Fruit fly (Drosophila melanogaster) Kc167 (cell line): ENCODE data around the gene Neto.

Experiments used
- Sin3A ChIP-seq: fragments of >200 bp; optimal IDR thresholded peaks from 2 replicates; lab custom pipeline; 2018; ENCODE audit warnings: missing external identifiers
- h ChIP-seq: fragments of >200 bp; optimal IDR thresholded peaks from 3 replicates; lab custom pipeline; 2018; ENCODE audit warnings: missing external identifiers
- insv ChIP-seq: fragments of >200 bp; optimal IDR thresholded peaks from 3 replicates; lab custom pipeline; 2018; ENCODE audit warnings: missing external identifiers
- psq ChIP-seq: fragments of >200 bp; optimal IDR thresholded peaks from 2 replicates; lab custom pipeline; 2017; ENCODE audit warnings: missing external identifiers

dm6 chrX:13563483-13564443, 118.1 kb downstream of the Neto start, which contains the start of the genes CG46311 and Tpst:
- TF ChIP-seq psq (lab: Kevin White, UChicago) (no peak), Sin3A (no peak), insv (lab: Kevin White, UChicago) (no peak), h (lab: Kevin White, UChicago) (no peak)
